Worm (Caenorhabditis elegans): ENCODE measurements around the gene cyd-1.
A peak's percentile ranks its signal among the peaks of the same experiment; 100 is the strongest.

The cyd-1 gene

ce11 chrII:13030567-13031188, 50.3 kb downstream of the cyd-1 start (continued):
- TF ChIP-seq snpc-1.2 (GFP tag; IDR thresholded peaks at IDR 0.05), result no peak
- TF ChIP-seq lin-38 (GFP tag; IDR thresholded peaks at IDR 0.05), result peak; percentile 27; the same call in 1 of the 2 replicates
- no peak for TF ChIP-seq fos-1 (tag; optimal IDR thresholded peaks at IDR 0.05)
- TF ChIP-seq T26A8.4 (GFP tag; IDR thresholded peaks at IDR 0.05), result no peak
- TF ChIP-seq nhr-6 (tag; optimal IDR thresholded peaks at IDR 0.05), result peak; percentile 40
- TF ChIP-seq Y105C5A.15 (GFP tag; IDR thresholded peaks at IDR 0.05), result no peak
- TF ChIP-seq zfp-2 (tag; optimal IDR thresholded peaks at IDR 0.05), result no peak
- TF ChIP-seq vab-7 (GFP tag; IDR thresholded peaks at IDR 0.05), result no peak
- TF ChIP-seq skn-1 (tag; optimal IDR thresholded peaks at IDR 0.05), result no peak
- peak; percentile 29 for TF ChIP-seq mes-2 (tag; optimal IDR thresholded peaks at IDR 0.05; ENCODE audit: poor library complexity, severe bottlenecking)
- no peak for TF ChIP-seq pha-4 (GFP tag; IDR thresholded peaks at IDR 0.05)
- TF ChIP-seq pha-4 (tag; optimal IDR thresholded peaks at IDR 0.05), result no peak
- TF ChIP-seq zip-2 (tag; optimal IDR thresholded peaks at IDR 0.05), result no peak
- no peak for TF ChIP-seq ceh-44 (GFP tag; IDR thresholded peaks at IDR 0.05)
- TF ChIP-seq ces-1 (GFP tag; optimal IDR thresholded peaks at IDR 0.05), result no peak
- no peak for TF ChIP-seq R02D3.7 (tag; optimal IDR thresholded peaks at IDR 0.05)
- TF ChIP-seq madf-9 (GFP tag; conservative IDR thresholded peaks at IDR 0.05), result no peak
- no peak for TF ChIP-seq spr-3 (GFP tag; optimal IDR thresholded peaks at IDR 0.05)
- no peak for TF ChIP-seq ceh-62 (tag; optimal IDR thresholded peaks at IDR 0.05)
- no peak for TF ChIP-seq F49E8.2 (tag; optimal IDR thresholded peaks at IDR 0.05; ENCODE audit: borderline replicate concordance)
- TF ChIP-seq unc-62 (GFP tag; optimal IDR thresholded peaks at IDR 0.05 in 1 of 2), result peak in 1 of 2 experiments; percentile 21
- TF ChIP-seq unc-62 (tag; optimal IDR thresholded peaks at IDR 0.05), result no peak
- no peak for TF ChIP-seq pqm-1 (tag; optimal IDR thresholded peaks at IDR 0.05)
- TF ChIP-seq nhr-10 (tag; optimal IDR thresholded peaks at IDR 0.05), result no peak
- no peak for TF ChIP-seq set-16 (GFP tag; IDR thresholded peaks at IDR 0.05)
- no peak for TF ChIP-seq daf-16 (GFP tag; optimal IDR thresholded peaks at IDR 0.05)
- peak; percentile 3 for TF ChIP-seq daf-16 (tag; optimal IDR thresholded peaks at IDR 0.05)
- no peak for TF ChIP-seq ama-1 (optimal IDR thresholded peaks at IDR 0.05)
- no peak for TF ChIP-seq Y75B8A.6 (GFP tag; IDR thresholded peaks at IDR 0.05)
- peak; percentile 83 for TF ChIP-seq mxl-3 (GFP tag; optimal IDR thresholded peaks at IDR 0.05)
- no peak for TF ChIP-seq unc-39 (tag; optimal IDR thresholded peaks at IDR 0.05)
- no peak for TF ChIP-seq ztf-7 (tag; optimal IDR thresholded peaks at IDR 0.05)
- no peak for TF ChIP-seq ceh-32 (tag; optimal IDR thresholded peaks at IDR 0.05; ENCODE audit: poor library complexity)
- no peak for TF ChIP-seq nhr-111 (GFP tag; optimal IDR thresholded peaks at IDR 0.05)
- peak in 1 of 2 experiments; percentile 61 for TF ChIP-seq lsy-2 (tag; optimal IDR thresholded peaks at IDR 0.05)
- TF ChIP-seq aha-1 (tag), result peak; percentile 16
- TF ChIP-seq nhr-25 (tag; optimal IDR thresholded peaks at IDR 0.05; ENCODE audit: borderline replicate concordance, insufficient read depth), result peak; percentile 82
- no peak for TF ChIP-seq nhr-237 (tag; optimal IDR thresholded peaks at IDR 0.05)
- TF ChIP-seq rbr-2 (tag; optimal IDR thresholded peaks at IDR 0.05), result peak; percentile 55
- peak; percentile 39 to 64 for TF ChIP-seq mdl-1 (tag; optimal IDR thresholded peaks at IDR 0.05)
- no peak for TF ChIP-seq nhr-41 (GFP tag; IDR thresholded peaks at IDR 0.05)
- TF ChIP-seq F44E2.7 (GFP tag; IDR thresholded peaks at IDR 0.05), result no peak
- TF ChIP-seq hmg-1.1 (GFP tag; IDR thresholded peaks at IDR 0.05), result peak; percentile 35; the same call in 1 of the 2 replicates
- TF ChIP-seq nhr-102 (tag; optimal IDR thresholded peaks at IDR 0.05), result no peak
- no peak for TF ChIP-seq F37D6.2 (tag; optimal IDR thresholded peaks at IDR 0.05)
- TF ChIP-seq daf-19 (GFP tag; conservative IDR thresholded peaks at IDR 0.05), result no peak
- peak; percentile 75 for TF ChIP-seq mep-1 (tag; optimal IDR thresholded peaks at IDR 0.05)
- TF ChIP-seq daf-12 (tag; optimal IDR thresholded peaks at IDR 0.05), result no peak
- no peak for TF ChIP-seq lin-13 (GFP tag; optimal IDR thresholded peaks at IDR 0.05)
- TF ChIP-seq nhr-42 (GFP tag; IDR thresholded peaks at IDR 0.05), result no peak
- no peak for TF ChIP-seq tra-1 (GFP tag; IDR thresholded peaks at IDR 0.05)
- TF ChIP-seq dmd-6 (GFP tag; IDR thresholded peaks at IDR 0.05), result peak; percentile 41; the same call in 1 of the 2 replicates
